5 fruit fly cellular contexts compared by ENCODE assay signal in the genomic region with DNA sequence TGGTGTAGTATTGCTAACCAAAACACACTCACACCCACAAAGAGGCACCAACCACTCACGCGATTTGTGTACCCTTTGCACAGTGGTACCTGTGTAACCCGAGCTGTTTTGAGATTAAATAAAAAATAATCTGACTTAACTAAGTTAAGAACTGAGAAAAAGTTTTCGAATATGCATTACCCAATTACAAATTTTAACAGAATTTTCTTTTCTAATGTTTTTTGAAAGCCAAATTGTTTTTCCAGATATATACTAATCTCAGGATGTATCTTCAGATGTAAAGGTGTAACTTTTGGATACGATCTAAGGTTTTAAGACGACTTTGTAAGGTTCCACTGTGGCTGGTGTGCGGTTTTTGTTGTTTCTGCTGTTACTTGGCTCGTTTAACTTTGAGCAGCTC.
TF ChIP-seq lines count a peak whose summit lies in the region.

No protein-coding gene starts in this region.

- TF ChIP-seq CTCF in whole organism, embryonic (GFP tag; optimal IDR thresholded peaks at IDR 0.05; lab: Kevin White, UChicago): no peak

TF ChIP-seq in whole organism, adult, 20 proteins besides CTCF, POLR2A, EP300 and RAD21:
- TF ChIP-seq Crg-1 (GFP tag; optimal IDR thresholded peaks at IDR 0.05; lab: Kevin White, UChicago): no peak
- peak; percentile 75 for TF ChIP-seq bab1 (GFP tag; optimal IDR thresholded peaks at IDR 0.05; lab: Kevin White, UChicago)
- TF ChIP-seq CG33017 (tag; optimal IDR thresholded peaks at IDR 0.05; lab: Kevin White, UChicago): peak; percentile 10
- TF ChIP-seq CG14711 (tag; optimal IDR thresholded peaks at IDR 0.05; lab: Kevin White, UChicago): peak; percentile 18
- peak; percentile 32 for TF ChIP-seq CG7101 (tag; optimal IDR thresholded peaks at IDR 0.05; lab: Kevin White, UChicago)
- peak; percentile 12 for TF ChIP-seq tj (GFP tag; optimal IDR thresholded peaks at IDR 0.05; lab: Kevin White, UChicago)
- no peak for TF ChIP-seq CG12768 (GFP tag; optimal IDR thresholded peaks at IDR 0.05; lab: Kevin White, UChicago)
TF ChIP-seq in whole organism, adult: peak in this region for 5.

TF ChIP-seq in whole organism, embryonic, 481 proteins besides CTCF, POLR2A, EP300 and RAD21 (continues in another document):
- TF ChIP-seq CG11695 (GFP tag; IDR thresholded peaks at IDR 0.05; lab: Robert Waterston, UW) (peak; percentile 38; the same call in 1 of the 3 replicates), dysf (GFP tag; IDR thresholded peaks at IDR 0.05; lab: Robert Waterston, UW) (0 out of 3 replicates have a peak, but pooled peaks have one; percentile 30), wor (GFP tag; IDR thresholded peaks at IDR 0.05; lab: Robert Waterston, UW) (no peak), CG6689 (GFP tag; IDR thresholded peaks at IDR 0.05; lab: Robert Waterston, UW) (peak; percentile 36), Xrp1 (GFP tag; IDR thresholded peaks at IDR 0.05; lab: Robert Waterston, UW) (0 out of 2 replicates have a peak, but pooled peaks have one; percentile 13), CG2120 (GFP tag; optimal IDR thresholded peaks at IDR 0.05; lab: Kevin White, UChicago) (peak; percentile 3), Oli (tag; optimal IDR thresholded peaks at IDR 0.05; lab: Kevin White, UChicago) (peak; percentile 22), CG14667 (GFP tag; IDR thresholded peaks at IDR 0.05; lab: Robert Waterston, UW) (no peak), pan (optimal IDR thresholded peaks at IDR 0.05; lab: Kevin White, UChicago) (no peak), pan (GFP tag; optimal IDR thresholded peaks at IDR 0.05 in 1 of 2, IDR thresholded peaks at IDR 0.05 in 1 of 2) (peak in 1 of 2 experiments; percentile 19), gsb-n (tag; optimal IDR thresholded peaks at IDR 0.05; lab: Kevin White, UChicago) (no peak), CG31441 (GFP tag; IDR thresholded peaks at IDR 0.05; lab: Robert Waterston, UW) (0 out of 2 replicates have a peak, but pooled peaks have one; percentile 19), CG14441 (GFP tag; IDR thresholded peaks at IDR 0.05; lab: Robert Waterston, UW) (0 out of 2 replicates have a peak, but pooled peaks have one; percentile 8), esg (GFP tag; conservative IDR thresholded peaks at IDR 0.05; lab: Robert Waterston, UW) (0 out of 2 replicates have a peak, but pooled peaks have one; percentile 18), grau (tag; optimal IDR thresholded peaks at IDR 0.05; lab: Kevin White, UChicago) (peak; percentile 53), row (GFP tag; IDR thresholded peaks at IDR 0.05; lab: Robert Waterston, UW) (peak; percentile 29; the same call in 1 of the 3 replicates), CG13775 (GFP tag; optimal IDR thresholded peaks at IDR 0.05; lab: Kevin White, UChicago) (no peak)

TF ChIP-seq in whole organism, prepupa, 60 proteins besides CTCF, POLR2A, EP300 and RAD21 (continues in another document):
- no peak for TF ChIP-seq fkh (GFP tag; optimal IDR thresholded peaks at IDR 0.05; lab: Kevin White, UChicago)
- peak; percentile 64 for TF ChIP-seq CG6276 (GFP tag; optimal IDR thresholded peaks at IDR 0.05; lab: Kevin White, UChicago)
- peak; percentile 72 for TF ChIP-seq CG32006 (GFP tag; optimal IDR thresholded peaks at IDR 0.05; lab: Kevin White, UChicago)
- no peak for TF ChIP-seq Eip93F (GFP tag; optimal IDR thresholded peaks at IDR 0.05; lab: Kevin White, UChicago)
- peak; percentile 23 for TF ChIP-seq spab (GFP tag; optimal IDR thresholded peaks at IDR 0.05; lab: Kevin White, UChicago)
- peak; percentile 24 for TF ChIP-seq CG3032 (tag; optimal IDR thresholded peaks at IDR 0.05; lab: Kevin White, UChicago)
- no peak for TF ChIP-seq Hr38 (GFP tag; optimal IDR thresholded peaks at IDR 0.05; lab: Kevin White, UChicago)
- peak; percentile 81 for TF ChIP-seq OdsH (GFP tag; optimal IDR thresholded peaks at IDR 0.05; lab: Kevin White, UChicago)
- TF ChIP-seq CG8632 (GFP tag; optimal IDR thresholded peaks at IDR 0.05; lab: Kevin White, UChicago): peak; percentile 54
- peak; percentile 88 for TF ChIP-seq svp (GFP tag; lab: Kevin White, UChicago)
- peak in 1 of 2 experiments; percentile 56 for TF ChIP-seq salr (GFP tag; optimal IDR thresholded peaks at IDR 0.05; lab: Kevin White, UChicago)
- peak; percentile 71 for TF ChIP-seq Hr39 (GFP tag; optimal IDR thresholded peaks at IDR 0.05; lab: Kevin White, UChicago)
- peak; percentile 79 for TF ChIP-seq CG15336 (GFP tag; IDR thresholded peaks at IDR 0.05; lab: Robert Waterston, UW)
- TF ChIP-seq Lpt (GFP tag; optimal IDR thresholded peaks at IDR 0.05; lab: Kevin White, UChicago): peak; percentile 1
- TF ChIP-seq CG10669 (GFP tag; optimal IDR thresholded peaks at IDR 0.05; lab: Kevin White, UChicago): peak; percentile 45
- TF ChIP-seq CG10631 (GFP tag; optimal IDR thresholded peaks at IDR 0.05; lab: Kevin White, UChicago): peak; percentile 80
- peak; percentile 74 for TF ChIP-seq CG31627 (GFP tag; optimal IDR thresholded peaks at IDR 0.05; lab: Kevin White, UChicago)
- peak; percentile 74 for TF ChIP-seq Sox14 (GFP tag; optimal IDR thresholded peaks at IDR 0.05; lab: Kevin White, UChicago)
- peak; percentile 68 for TF ChIP-seq Sox15 (GFP tag; optimal IDR thresholded peaks at IDR 0.05; lab: Kevin White, UChicago)
- TF ChIP-seq CG11762 (GFP tag; optimal IDR thresholded peaks at IDR 0.05; lab: Kevin White, UChicago; ENCODE audit: insufficient read depth): peak; percentile 59

TF ChIP-seq in whole organism, pupa, 21 proteins besides CTCF, POLR2A, EP300 and RAD21:
- TF ChIP-seq gl (tag; optimal IDR thresholded peaks at IDR 0.05; lab: Kevin White, UChicago) (no peak), CG4496 (GFP tag; IDR thresholded peaks at IDR 0.05; lab: Robert Waterston, UW) (peak; percentile 34; the same call in 1 of the 3 replicates), fd96Ca (GFP tag; IDR thresholded peaks at IDR 0.05; lab: Robert Waterston, UW) (peak; percentile 14; the same call in 1 of the 3 replicates), CG8159 (tag; optimal IDR thresholded peaks at IDR 0.05; lab: Kevin White, UChicago) (peak; percentile 56), CG15710 (tag; optimal IDR thresholded peaks at IDR 0.05; lab: Kevin White, UChicago) (peak; percentile 54), CG12605 (GFP tag; IDR thresholded peaks at IDR 0.05; lab: Robert Waterston, UW) (no peak), Ets98B (GFP tag; IDR thresholded peaks at IDR 0.05; lab: Robert Waterston, UW) (peak; percentile 47), CG17806 (tag; optimal IDR thresholded peaks at IDR 0.05; lab: Kevin White, UChicago) (peak; percentile 53), Pif1B (GFP tag; optimal IDR thresholded peaks at IDR 0.05; lab: Kevin White, UChicago) (peak; percentile 62), Snoo (tag; optimal IDR thresholded peaks at IDR 0.05; lab: Kevin White, UChicago) (peak; percentile 54), CG14655 (GFP tag; optimal IDR thresholded peaks at IDR 0.05; lab: Kevin White, UChicago) (peak; percentile 66), CG34367 (tag; optimal IDR thresholded peaks at IDR 0.05; lab: Kevin White, UChicago) (peak; percentile 23), CG13204 (GFP tag; optimal IDR thresholded peaks at IDR 0.05; lab: Kevin White, UChicago) (no peak), rn (GFP tag; IDR thresholded peaks at IDR 0.05; lab: Robert Waterston, UW) (peak; percentile 61), D1 (tag; optimal IDR thresholded peaks at IDR 0.05; lab: Kevin White, UChicago) (no peak), CG9948 (tag; optimal IDR thresholded peaks at IDR 0.05; lab: Kevin White, UChicago) (peak; percentile 33), CG8301 (tag; optimal IDR thresholded peaks at IDR 0.05; lab: Kevin White, UChicago) (peak; percentile 54), Pif1A (GFP tag; optimal IDR thresholded peaks at IDR 0.05; lab: Kevin White, UChicago) (peak; percentile 73), CG32121 (GFP tag; IDR thresholded peaks at IDR 0.05; lab: Robert Waterston, UW) (peak; percentile 60), CG10348 (GFP tag; IDR thresholded peaks at IDR 0.05; lab: Robert Waterston, UW) (no peak)

TF ChIP-seq in whole organism, wandering third instar larva, 38 proteins besides CTCF, POLR2A, EP300 and RAD21:
- peak; percentile 66 for TF ChIP-seq br (GFP tag; optimal IDR thresholded peaks at IDR 0.05; lab: Kevin White, UChicago)
- no peak for TF ChIP-seq Rel (GFP tag; optimal IDR thresholded peaks at IDR 0.05; lab: Kevin White, UChicago)
- no peak for TF ChIP-seq Rel (tag; optimal IDR thresholded peaks at IDR 0.05; lab: Kevin White, UChicago)
- TF ChIP-seq OdsH (GFP tag; optimal IDR thresholded peaks at IDR 0.05; lab: Kevin White, UChicago): peak; percentile 53
- TF ChIP-seq HLH106 (tag; optimal IDR thresholded peaks at IDR 0.05; lab: Kevin White, UChicago): peak; percentile 56
- TF ChIP-seq foxo (GFP tag; optimal IDR thresholded peaks at IDR 0.05; lab: Kevin White, UChicago): peak in 1 of 2 experiments; percentile 62
- peak; percentile 4 for TF ChIP-seq Jra (GFP tag; optimal IDR thresholded peaks at IDR 0.05; lab: Kevin White, UChicago)
- TF ChIP-seq rgr (GFP tag; optimal IDR thresholded peaks at IDR 0.05; lab: Kevin White, UChicago): peak; percentile 54
- TF ChIP-seq woc (GFP tag; optimal IDR thresholded peaks at IDR 0.05; lab: Kevin White, UChicago): peak; percentile 36
- no peak for TF ChIP-seq Mio (GFP tag; optimal IDR thresholded peaks at IDR 0.05; lab: Kevin White, UChicago)
- TF ChIP-seq psq (GFP tag; optimal IDR thresholded peaks at IDR 0.05; lab: Kevin White, UChicago): peak; percentile 0
- TF ChIP-seq ey (GFP tag; optimal IDR thresholded peaks at IDR 0.05; lab: Kevin White, UChicago): peak; percentile 62
- no peak for TF ChIP-seq N (GFP tag; optimal IDR thresholded peaks at IDR 0.05; lab: Kevin White, UChicago)
- TF ChIP-seq Myc (optimal IDR thresholded peaks at IDR 0.05; lab: Kevin White, UChicago): no peak
- peak; percentile 41 for TF ChIP-seq Sp1 (GFP tag; optimal IDR thresholded peaks at IDR 0.05; lab: Kevin White, UChicago)
- peak; percentile 26 for TF ChIP-seq tai (GFP tag; optimal IDR thresholded peaks at IDR 0.05; lab: Kevin White, UChicago)
- TF ChIP-seq fru (GFP tag; optimal IDR thresholded peaks at IDR 0.05; lab: Kevin White, UChicago): peak; percentile 69
- no peak for TF ChIP-seq usp (GFP tag; optimal IDR thresholded peaks at IDR 0.05; lab: Kevin White, UChicago)
- peak; percentile 19 for TF ChIP-seq dmrt93B (GFP tag; optimal IDR thresholded peaks at IDR 0.05; lab: Kevin White, UChicago)
- peak; percentile 45 for TF ChIP-seq Hnf4 (GFP tag; optimal IDR thresholded peaks at IDR 0.05; lab: Kevin White, UChicago)
- no peak for TF ChIP-seq dsf (GFP tag; optimal IDR thresholded peaks at IDR 0.05; lab: Kevin White, UChicago; ENCODE audit: borderline replicate concordance)
- peak; percentile 59 for TF ChIP-seq h (GFP tag; optimal IDR thresholded peaks at IDR 0.05; lab: Kevin White, UChicago)
